Worm (Caenorhabditis elegans): Measurements from ENCODE around the gene K11H3.8.

The K11H3.8 gene

DNA sequence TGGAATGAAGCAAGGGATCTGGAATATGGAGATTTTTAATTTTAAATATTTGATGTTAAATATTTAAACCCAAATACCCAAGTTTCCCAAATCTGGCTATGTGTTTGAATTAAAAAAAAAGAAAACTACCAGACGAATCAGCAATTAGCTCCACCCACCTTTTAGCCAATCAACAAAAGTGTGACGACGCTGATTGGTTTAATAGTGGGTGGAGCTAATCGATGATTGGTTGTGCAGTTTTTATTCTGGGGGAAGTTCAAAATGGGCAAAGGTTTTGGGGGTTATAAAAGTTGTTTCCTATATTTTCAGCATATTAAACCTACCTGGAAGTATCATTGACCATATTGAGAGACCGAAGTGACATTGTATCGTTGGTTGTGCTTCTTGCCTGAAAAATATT is 39.5 kb downstream of the K11H3.8 start:
- TF ChIP-seq nfya-1 (tag; optimal IDR thresholded peaks at IDR 0.05): peak; percentile 57
- no peak for TF ChIP-seq ceh-18 (tag; optimal IDR thresholded peaks at IDR 0.05)

DNA sequence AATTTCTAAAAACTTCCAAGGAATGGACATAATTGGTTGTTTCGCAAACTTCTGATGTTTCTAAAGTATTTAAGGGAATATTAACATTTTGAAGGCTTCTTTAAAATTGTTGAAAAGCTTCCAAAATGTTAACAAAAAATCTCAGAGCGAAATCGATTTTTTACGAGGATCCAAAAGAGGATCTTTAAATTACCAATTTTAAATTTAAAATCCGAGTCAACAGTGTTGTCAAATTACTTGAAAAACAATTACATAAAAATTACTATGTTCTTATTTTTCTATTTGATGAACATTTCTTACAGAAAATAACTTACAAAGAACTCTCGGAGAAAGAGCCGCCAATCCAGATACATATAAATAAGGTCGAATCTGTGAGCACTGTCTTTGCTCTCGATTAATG is 42.0 kb downstream of the K11H3.8 start, which contains the start of gene ZK757.10:
TSS of gene ZK757.10 (plus strand) at position 301 of the 400 bp plus-strand sequence.
- TF ChIP-seq nhr-232 (tag; optimal IDR thresholded peaks at IDR 0.05): no peak
- TF ChIP-seq elt-4 (tag; optimal IDR thresholded peaks at IDR 0.05): no peak
- TF ChIP-seq fkh-6 (tag; optimal IDR thresholded peaks at IDR 0.05): no peak
- no peak for TF ChIP-seq ref-2 (tag; optimal IDR thresholded peaks at IDR 0.05)
- no peak for TF ChIP-seq F13H6.1 (tag; optimal IDR thresholded peaks at IDR 0.05)
- no peak for TF ChIP-seq pha-2 (tag; optimal IDR thresholded peaks at IDR 0.05)
- no peak for TF ChIP-seq sox-2 (GFP tag; IDR thresholded peaks at IDR 0.05)
- no peak for TF ChIP-seq pros-1 (tag; optimal IDR thresholded peaks at IDR 0.05)
- TF ChIP-seq nhr-11 (tag; optimal IDR thresholded peaks at IDR 0.05): no peak
- no peak for TF ChIP-seq mec-3 (tag; optimal IDR thresholded peaks at IDR 0.05; ENCODE audit: borderline replicate concordance)
- TF ChIP-seq npax-4 (tag; optimal IDR thresholded peaks at IDR 0.05): no peak
- no peak for TF ChIP-seq pag-3 (tag; optimal IDR thresholded peaks at IDR 0.05; ENCODE audit: borderline replicate concordance)

DNA sequence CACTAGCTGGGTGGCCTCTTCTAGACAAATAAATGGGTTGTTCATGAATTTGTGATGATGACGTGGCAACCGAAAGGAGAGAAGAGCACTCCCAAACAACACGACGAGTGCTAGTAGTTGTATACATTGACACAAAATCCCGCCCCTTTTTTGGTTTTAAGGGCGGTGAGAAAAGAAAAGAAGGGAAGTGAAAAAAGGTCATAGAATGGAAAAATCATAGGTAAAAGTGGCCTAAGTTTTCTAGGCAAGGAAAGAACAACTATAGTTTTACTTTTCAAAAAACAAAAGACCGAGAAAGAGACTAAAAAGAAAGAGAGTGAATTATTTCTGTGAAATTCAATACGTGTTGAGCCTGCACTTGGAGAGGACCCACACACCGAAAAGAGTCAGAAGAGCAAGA is 43.8 kb downstream of the K11H3.8 start, which contains the start of gene ZK757.2:
TSS of gene ZK757.2 (minus strand) at position 101 of the 400 bp plus-strand sequence.
- peak; percentile 57 for TF ChIP-seq ceh-34 (tag; optimal IDR thresholded peaks at IDR 0.05)
- no peak for TF ChIP-seq mec-3 (tag; optimal IDR thresholded peaks at IDR 0.05; ENCODE audit: borderline replicate concordance)

DNA sequence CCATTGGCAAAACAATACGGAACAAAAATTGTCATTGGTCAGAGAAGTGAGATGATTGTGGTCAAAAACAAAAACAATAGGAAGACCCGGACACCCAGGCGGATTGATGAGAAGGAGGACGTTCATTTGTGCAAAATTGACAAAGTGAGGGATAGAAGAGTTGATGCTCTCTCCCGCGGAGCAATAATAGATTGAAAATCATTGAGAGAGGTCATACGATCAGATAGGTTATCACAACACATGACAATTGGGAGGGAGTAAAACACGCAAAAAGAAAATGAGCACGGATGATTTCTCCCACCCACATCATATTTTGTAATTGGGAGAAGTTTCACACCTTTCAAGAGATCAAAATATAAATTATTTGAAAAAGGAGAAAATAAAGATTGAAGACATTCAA is 50.6 kb downstream of the K11H3.8 start:
- no peak for TF ChIP-seq pag-3 (tag; optimal IDR thresholded peaks at IDR 0.05; ENCODE audit: borderline replicate concordance)
- TF ChIP-seq pros-1 (tag; optimal IDR thresholded peaks at IDR 0.05): no peak
- no peak for TF ChIP-seq hlh-30 (tag; optimal IDR thresholded peaks at IDR 0.05; ENCODE audit: insufficient read depth)
- no peak for TF ChIP-seq ceh-22 (tag; optimal IDR thresholded peaks at IDR 0.05)
- TF ChIP-seq tbx-7 (tag; optimal IDR thresholded peaks at IDR 0.05): no peak
- TF ChIP-seq ceh-24 (tag; optimal IDR thresholded peaks at IDR 0.05): no peak
- no peak for TF ChIP-seq ttx-3 (tag; optimal IDR thresholded peaks at IDR 0.05)
- no peak for TF ChIP-seq fkh-10 (GFP tag; optimal IDR thresholded peaks at IDR 0.05)
- TF ChIP-seq C38D4.7 (GFP tag; optimal IDR thresholded peaks at IDR 0.05): no peak
- TF ChIP-seq ceh-31 (tag; optimal IDR thresholded peaks at IDR 0.05): no peak
- no peak for TF ChIP-seq dve-1 (tag; optimal IDR thresholded peaks at IDR 0.05)
- no peak for TF ChIP-seq F13H6.1 (tag; optimal IDR thresholded peaks at IDR 0.05)
- TF ChIP-seq ceh-30 (tag; optimal IDR thresholded peaks at IDR 0.05): no peak
- no peak for TF ChIP-seq K02D7.2 (tag; optimal IDR thresholded peaks at IDR 0.05)
- TF ChIP-seq K09A11.1 (tag; optimal IDR thresholded peaks at IDR 0.05; ENCODE audit: insufficient read depth): no peak
- TF ChIP-seq ceh-2 (tag; optimal IDR thresholded peaks at IDR 0.05): no peak

DNA sequence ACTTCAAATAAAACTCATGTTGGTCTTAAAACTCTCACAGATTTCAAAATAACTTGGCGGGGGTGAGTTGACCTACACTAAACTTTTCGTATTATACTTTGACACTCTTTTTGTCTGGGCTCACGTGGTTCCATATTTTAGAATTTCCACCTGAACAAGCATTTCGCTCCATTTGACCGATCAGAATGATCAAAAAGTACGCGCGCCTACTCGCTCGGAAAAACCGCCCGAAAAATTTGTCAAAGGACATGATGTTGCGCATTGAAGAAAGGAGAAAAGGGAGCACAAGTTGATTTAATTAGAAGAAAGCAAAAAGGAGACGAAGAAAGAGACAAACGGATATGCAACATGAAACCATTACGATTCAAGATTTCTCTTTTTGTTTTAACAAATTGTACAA is 51.3 kb downstream of the K11H3.8 start:
- no peak for TF ChIP-seq unc-3 (GFP tag; conservative IDR thresholded peaks at IDR 0.05)
- TF ChIP-seq unc-3 (tag; optimal IDR thresholded peaks at IDR 0.05): no peak
- no peak for TF ChIP-seq ama-1 (optimal IDR thresholded peaks at IDR 0.05)
- peak; percentile 82 for TF ChIP-seq unc-42 (tag; optimal IDR thresholded peaks at IDR 0.05)
